Worm (Caenorhabditis elegans) whole organism, L3 larva: ENCODE measurements around the gene K02D10.1.

ENCODE experiments used
- ZK546.5 ChIP-seq: sonication (generic microtip); optimal IDR thresholded peaks from 2 replicates; lab custom pipeline; 2017; ENCODE audit warnings: missing biosample characterization, missing genetic modification characterization
- aly-2 ChIP-seq: fragments of 150-350 bp; optimal IDR thresholded peaks from 2 replicates; lab custom pipeline; 2014; ENCODE audit warnings: missing biosample characterization, missing genetic modification characterization
- ama-1 ChIP-seq: fragments of 150-350 bp; optimal IDR thresholded peaks from 2 replicates; lab custom pipeline; 2018
- ceh-28 ChIP-seq: fragments of 150-350 bp; optimal IDR thresholded peaks from 2 replicates; lab custom pipeline; 2014; ENCODE audit warnings: missing biosample characterization, missing genetic modification reagents, missing genetic modification characterization
- egl-27 ChIP-seq: sonication (generic microtip); optimal IDR thresholded peaks from 4 replicates; lab custom pipeline; 2017; ENCODE audit warnings: missing biosample characterization, missing genetic modification reagents, missing genetic modification characterization
- egl-5 ChIP-seq: fragments of 150-350 bp; optimal IDR thresholded peaks from 2 replicates; lab custom pipeline; 2017; ENCODE audit warnings: missing biosample characterization, missing genetic modification reagents, missing genetic modification characterization, inconsistent platforms
- elt-1 ChIP-seq: fragments of 150-350 bp; optimal IDR thresholded peaks from 2 replicates; lab custom pipeline; 2014; ENCODE audit warnings: missing biosample characterization, missing genetic modification characterization
- elt-2 ChIP-seq: sonication (generic microtip); optimal IDR thresholded peaks from 2 replicates; lab custom pipeline; 2016; ENCODE audit warnings: missing genetic modification reagents, mild to moderate bottlenecking, missing genetic modification characterization, missing compliant biosample characterization
- elt-3 ChIP-seq, 3 experiments: fragments of 150-350 bp in 1 of 3; sonication (generic microtip) in 2 of 3; optimal IDR thresholded peaks; 2 replicates in 2 of 3; 4 replicates in 1 of 3; lab custom pipeline; 2014 to 2017; ENCODE audit warnings: missing biosample characterization in 3 of 3, missing genetic modification characterization in 3 of 3
- fkh-10 ChIP-seq: sonication (generic microtip); optimal IDR thresholded peaks from 2 replicates; lab custom pipeline; 2017; ENCODE audit warnings: missing biosample characterization, missing genetic modification reagents, missing genetic modification characterization
- fos-1 ChIP-seq: fragments of 150-350 bp; optimal IDR thresholded peaks from 2 replicates; lab custom pipeline; 2014; ENCODE audit warnings: missing biosample characterization, missing genetic modification characterization
- lin-15B ChIP-seq: fragments of 150-350 bp; optimal IDR thresholded peaks from 2 replicates; lab custom pipeline; 2014; ENCODE audit warnings: missing biosample characterization, missing genetic modification characterization
- lin-39 ChIP-seq: fragments of 150-350 bp; optimal IDR thresholded peaks from 2 replicates; lab custom pipeline; 2018; ENCODE audit warnings: missing biosample characterization, missing genetic modification reagents, missing genetic modification characterization
- mdl-1 ChIP-seq: fragments of 150-350 bp; optimal IDR thresholded peaks from 2 replicates; lab custom pipeline; 2014; ENCODE audit warnings: missing biosample characterization, missing genetic modification characterization
- mml-1 ChIP-seq: fragments of 150-350 bp; sonication (generic microtip); optimal IDR thresholded peaks from 3 replicates; lab custom pipeline; 2014; ENCODE audit warnings: missing biosample characterization, missing genetic modification characterization
- nfya-1 ChIP-seq: sonication (generic microtip); optimal IDR thresholded peaks from 2 replicates; lab custom pipeline; 2017; ENCODE audit warnings: missing genetic modification characterization, mild to moderate bottlenecking, missing compliant biosample characterization, antibody characterized with exemption, moderate library complexity; ENCODE audit not compliant: insufficient read depth
- nhr-12 ChIP-seq: fragments of 150-350 bp; optimal IDR thresholded peaks from 2 replicates; lab custom pipeline; 2014; ENCODE audit warnings: missing biosample characterization, missing genetic modification characterization
- nhr-237 ChIP-seq: fragments of 150-350 bp; optimal IDR thresholded peaks from 2 replicates; lab custom pipeline; 2014; ENCODE audit warnings: missing biosample characterization, missing genetic modification characterization
- nhr-25 ChIP-seq: sonication (generic microtip); optimal IDR thresholded peaks from 2 replicates; lab custom pipeline; 2017; ENCODE audit warnings: missing biosample characterization, missing genetic modification characterization
- nhr-43 ChIP-seq: sonication (generic microtip); optimal IDR thresholded peaks from 2 replicates; lab custom pipeline; 2016; ENCODE audit warnings: mild to moderate bottlenecking, missing genetic modification characterization, missing compliant biosample characterization; ENCODE audit not compliant: poor library complexity, severe bottlenecking
- nhr-67 ChIP-seq: fragments of 150-350 bp; optimal IDR thresholded peaks from 2 replicates; lab custom pipeline; 2014; ENCODE audit warnings: missing biosample characterization, missing genetic modification characterization
- nhr-76 ChIP-seq: fragments of 150-350 bp; sonication (generic microtip); optimal IDR thresholded peaks from 5 replicates; lab custom pipeline; 2014; ENCODE audit warnings: missing biosample characterization, missing genetic modification characterization
- pha-4 ChIP-seq: fragments of 150-350 bp; optimal IDR thresholded peaks from 2 replicates; lab custom pipeline; 2014; ENCODE audit warnings: missing biosample characterization, missing genetic modification reagents, missing genetic modification characterization
- pqm-1 ChIP-seq: fragments of 150-350 bp; optimal IDR thresholded peaks from 2 replicates; lab custom pipeline; 2017; ENCODE audit warnings: missing biosample characterization, missing genetic modification characterization, inconsistent platforms
- sea-2 ChIP-seq: fragments of 150-350 bp; sonication (generic microtip); optimal IDR thresholded peaks from 4 replicates; lab custom pipeline; 2014; ENCODE audit warnings: missing biosample characterization, missing genetic modification reagents, missing genetic modification characterization
- snpc-4 ChIP-seq: fragments of 150-350 bp; optimal IDR thresholded peaks from 2 replicates; lab custom pipeline; 2014; ENCODE audit warnings: missing biosample characterization, missing genetic modification characterization
- ztf-11 ChIP-seq: fragments of 150-350 bp; optimal IDR thresholded peaks from 2 replicates; lab custom pipeline; 2014; ENCODE audit warnings: missing biosample characterization, missing genetic modification characterization

Gene K02D10.1

ce11 chrIII:8769253-8769652 lies at the start of gene K02D10.1:
Gene K02D10.1 (plus strand): TSS chrIII:8769536.
- TF ChIP-seq ceh-28, result peak; percentile 29
- no peak for TF ChIP-seq pha-4 (tag; lab: Kevin White, UChicago)
- TF ChIP-seq nhr-25 (tag; lab: Kevin White, UChicago), result no peak
- no peak for TF ChIP-seq nhr-12 (tag; lab: Kevin White, UChicago)
- TF ChIP-seq ama-1 (lab: Kevin White, UChicago), result peak; percentile 62

- TF ChIP-seq elt-3 (tag; optimal IDR thresholded peaks at IDR 0.05; lab: Kevin White, UChicago) (no peak), pha-4 (tag; lab: Kevin White, UChicago) (peak; percentile 65)
Observed at ce11 chrIII:8719769-8720252, 49.5 kb upstream of the K02D10.1 start, which contains the start of gene hipr-1. Gene hipr-1 (plus strand): TSS chrIII:8720202.

- TF ChIP-seq mdl-1 (tag; lab: Kevin White, UChicago), result no peak
- no peak for TF ChIP-seq egl-5 (tag; lab: Kevin White, UChicago)
- TF ChIP-seq egl-27 (tag; lab: Kevin White, UChicago), result no peak
- no peak for TF ChIP-seq ZK546.5 (tag; lab: Kevin White, UChicago)
Observed at ce11 chrIII:8725224-8725623, 44.1 kb upstream of the K02D10.1 start.

- TF ChIP-seq lin-39 (tag; lab: Kevin White, UChicago), result no peak
- no peak for TF ChIP-seq nfya-1 (tag; lab: Kevin White, UChicago)
- no peak for TF ChIP-seq pqm-1 (tag; lab: Kevin White, UChicago)
- TF ChIP-seq nhr-76 (tag; lab: Kevin White, UChicago), result no peak
- TF ChIP-seq pha-4 (tag; lab: Kevin White, UChicago), result no peak
- TF ChIP-seq mml-1 (tag; lab: Kevin White, UChicago), result no peak
- no peak for TF ChIP-seq nhr-12 (tag; lab: Kevin White, UChicago)
- TF ChIP-seq, all 47 proteins: peak for 0
Observed at ce11 chrIII:8726019-8726894, 43.1 kb upstream of the K02D10.1 start.

- TF ChIP-seq nhr-67 (tag; lab: Kevin White, UChicago), result no peak
- TF ChIP-seq mdl-1 (tag; lab: Kevin White, UChicago), result no peak
- no peak for TF ChIP-seq ztf-11 (tag; lab: Kevin White, UChicago)
- no peak for TF ChIP-seq snpc-4 (tag; lab: Kevin White, UChicago)
- TF ChIP-seq, all 47 proteins: peak for 0
Observed at ce11 chrIII:8731310-8731709, 38.0 kb upstream of the K02D10.1 start, which contains the start of gene ZK370.4. Gene ZK370.4 (minus strand): TSS chrIII:8731410.

ce11 chrIII:8731973-8732372 lies 37.4 kb upstream of the K02D10.1 start:
- TF ChIP-seq nhr-43 (tag; lab: Kevin White, UChicago) (peak; percentile 0), lin-15B (tag; lab: Kevin White, UChicago) (no peak), mdl-1 (tag; lab: Kevin White, UChicago) (no peak), aly-2 (tag; lab: Kevin White, UChicago) (no peak), fkh-10 (no peak), nhr-237 (tag; lab: Kevin White, UChicago) (no peak), nfya-1 (tag; lab: Kevin White, UChicago) (peak; percentile 42), nhr-67 (tag; lab: Kevin White, UChicago) (no peak), elt-1 (no peak), fos-1 (tag; lab: Kevin White, UChicago) (no peak), sea-2 (GFP tag; lab: Kevin White, UChicago) (no peak), nhr-25 (tag; lab: Kevin White, UChicago) (peak; percentile 35), egl-27 (tag; lab: Kevin White, UChicago) (no peak), elt-2 (tag; lab: Kevin White, UChicago) (peak; percentile 0)
